Fruit fly (Drosophila melanogaster) whole organism, prepupa: ENCODE results near the gene HIP-R.
A peak's percentile ranks its signal among the peaks of the same experiment; 100 is the strongest.

Experiments used
- CG10631 ChIP-seq: fragments of 200-800 bp; sonication (Bioruptor generic); optimal IDR thresholded peaks from 2 replicates; lab custom pipeline; 2016; ENCODE audit warnings: missing biosample characterization, missing genetic modification characterization
- CG1621 ChIP-seq: fragments of 200-800 bp; sonication (Bioruptor generic); optimal IDR thresholded peaks from 3 replicates; lab custom pipeline; 2018; ENCODE audit warnings: missing biosample characterization, mild to moderate bottlenecking, missing genetic modification characterization
- CG32006 ChIP-seq: fragments of 200-800 bp; sonication (Bioruptor generic); optimal IDR thresholded peaks from 3 replicates; lab custom pipeline; 2017; ENCODE audit warnings: missing biosample characterization, mild to moderate bottlenecking, missing genetic modification characterization
- CG4318 ChIP-seq: fragments of 200-800 bp; sonication (Bioruptor generic); optimal IDR thresholded peaks from 3 replicates; lab custom pipeline; 2017; ENCODE audit warnings: missing biosample characterization, mild to moderate bottlenecking, missing genetic modification characterization
- CG6808 ChIP-seq: fragments of 200-800 bp; sonication (Bioruptor generic); optimal IDR thresholded peaks from 3 replicates; lab custom pipeline; 2017; ENCODE audit warnings: missing biosample characterization, missing genetic modification characterization, mild to moderate bottlenecking, moderate library complexity, missing genetic modification reagents
- Hr39 ChIP-seq: fragments of 200-800 bp; sonication (Bioruptor generic); optimal IDR thresholded peaks from 2 replicates; lab custom pipeline; 2016; ENCODE audit warnings: missing biosample characterization, missing genetic modification characterization
- Sox14 ChIP-seq: fragments of 200-800 bp; sonication (Bioruptor generic); optimal IDR thresholded peaks from 3 replicates; lab custom pipeline; 2016; ENCODE audit warnings: missing biosample characterization, missing genetic modification characterization
- cyc ChIP-seq: fragments of 200-800 bp; sonication (Bioruptor generic); optimal IDR thresholded peaks from 3 replicates; lab custom pipeline; 2016; ENCODE audit warnings: missing biosample characterization, missing genetic modification characterization
- esn ChIP-seq: fragments of 200-800 bp; sonication (Bioruptor generic); optimal IDR thresholded peaks from 2 replicates; lab custom pipeline; 2016; ENCODE audit warnings: missing biosample characterization, mild to moderate bottlenecking, missing genetic modification characterization, moderate library complexity
- fd85E ChIP-seq: fragments of 200-800 bp; sonication (Bioruptor generic); optimal IDR thresholded peaks from 3 replicates; lab custom pipeline; 2016; ENCODE audit warnings: missing biosample characterization, missing genetic modification characterization

- TF ChIP-seq CG4318 (GFP tag; lab: Kevin White, UChicago) (no peak), Sox14 (no peak), Hr39 (no peak), CG32006 (GFP tag; lab: Kevin White, UChicago) (no peak), CG1621 (tag; lab: Kevin White, UChicago) (no peak), cyc (GFP tag; lab: Kevin White, UChicago) (no peak), CG6808 (GFP tag; lab: Kevin White, UChicago) (peak; percentile 32), fd85E (no peak), CG10631 (GFP tag; lab: Kevin White, UChicago) (no peak), esn (GFP tag; lab: Kevin White, UChicago) (no peak)
Observed at dm6 chrX:3833109-3833657, 43.4 kb downstream of the HIP-R start.
